Worm (Caenorhabditis elegans) whole organism, mixed stage, embryonic: ENCODE data around the gene F01F1.11.

ENCODE experiments used
- M03D4.4 ChIP-seq: sonication (generic microtip); optimal IDR thresholded peaks from 2 replicates; lab custom pipeline; 2017; ENCODE audit warnings: mild to moderate bottlenecking, missing genetic modification characterization, missing compliant biosample characterization
- bed-3 ChIP-seq: fragments of 200-800 bp; sonication (Bioruptor generic); optimal IDR thresholded peaks from 3 replicates; lab custom pipeline; 2018; ENCODE audit warnings: mild to moderate bottlenecking, missing genetic modification characterization, moderate library complexity, missing compliant biosample characterization
- blmp-1 ChIP-seq: fragments of 150-350 bp; optimal IDR thresholded peaks from 2 replicates; lab custom pipeline; 2014; ENCODE audit warnings: missing biosample characterization, missing genetic modification characterization
- ceh-39 ChIP-seq: fragments of 150-350 bp; optimal IDR thresholded peaks from 2 replicates; lab custom pipeline; 2014; ENCODE audit warnings: missing biosample characterization, missing genetic modification characterization
- ceh-43 ChIP-seq: fragments of 200-800 bp; sonication (Bioruptor generic); optimal IDR thresholded peaks from 2 replicates; lab custom pipeline; 2018; ENCODE audit warnings: mild to moderate bottlenecking, missing genetic modification characterization, moderate library complexity, missing compliant biosample characterization
- ceh-83 ChIP-seq: fragments of 200-800 bp; sonication (Bioruptor generic); optimal IDR thresholded peaks from 2 replicates; lab custom pipeline; 2018; ENCODE audit warnings: mild to moderate bottlenecking, missing genetic modification characterization, missing compliant biosample characterization
- ces-1 ChIP-seq: fragments of 150-350 bp; optimal IDR thresholded peaks from 2 replicates; lab custom pipeline; 2014; ENCODE audit warnings: missing biosample characterization, missing genetic modification reagents, missing genetic modification characterization
- cnd-1 ChIP-seq: fragments of 200-800 bp; sonication (Bioruptor generic); optimal IDR thresholded peaks from 2 replicates; lab custom pipeline; 2018; ENCODE audit warnings: mild to moderate bottlenecking, missing genetic modification characterization, missing compliant biosample characterization
- drap-1 ChIP-seq: fragments of 200-800 bp; sonication (Bioruptor generic); optimal IDR thresholded peaks from 3 replicates; lab custom pipeline; 2018; ENCODE audit warnings: mild to moderate bottlenecking, missing genetic modification characterization, missing compliant biosample characterization
- elt-1 ChIP-seq: sonication (generic microtip); optimal IDR thresholded peaks from 2 replicates; lab custom pipeline; 2017; ENCODE audit warnings: missing genetic modification characterization, mild to moderate bottlenecking, missing compliant biosample characterization, antibody characterized with exemption, moderate library complexity, borderline replicate concordance; ENCODE audit not compliant: insufficient read depth
- elt-3 ChIP-seq: fragments of 150-350 bp; optimal IDR thresholded peaks from 2 replicates; lab custom pipeline; 2014; ENCODE audit warnings: missing biosample characterization, missing genetic modification characterization
- flh-1 ChIP-seq: fragments of 200-800 bp; sonication (Bioruptor generic); optimal IDR thresholded peaks from 2 replicates; lab custom pipeline; 2018; ENCODE audit warnings: mild to moderate bottlenecking, missing genetic modification characterization, moderate library complexity, missing compliant biosample characterization
- hlh-1 ChIP-seq: fragments of 150-350 bp; optimal IDR thresholded peaks from 2 replicates; lab custom pipeline; 2014; ENCODE audit warnings: missing biosample characterization, missing genetic modification reagents, missing genetic modification characterization
- lin-13 ChIP-seq: fragments of 150-350 bp; optimal IDR thresholded peaks from 2 replicates; lab custom pipeline; 2014; ENCODE audit warnings: missing biosample characterization, missing genetic modification characterization
- lsy-2 ChIP-seq: fragments of 150-350 bp; optimal IDR thresholded peaks from 2 replicates; lab custom pipeline; 2014; ENCODE audit warnings: missing biosample characterization, missing genetic modification characterization
- mab-5 ChIP-seq: fragments of 150-350 bp; optimal IDR thresholded peaks from 2 replicates; lab custom pipeline; 2014; ENCODE audit warnings: missing biosample characterization, missing genetic modification characterization
- mep-1 ChIP-seq: fragments of 150-350 bp; optimal IDR thresholded peaks from 2 replicates; lab custom pipeline; 2017; ENCODE audit warnings: missing biosample characterization, missing genetic modification reagents, missing genetic modification characterization, inconsistent platforms
- nhr-12 ChIP-seq: fragments of 150-350 bp; optimal IDR thresholded peaks from 2 replicates; lab custom pipeline; 2014; ENCODE audit warnings: missing biosample characterization, missing genetic modification characterization
- nhr-2 ChIP-seq: fragments of 150-350 bp; optimal IDR thresholded peaks from 2 replicates; lab custom pipeline; 2014; ENCODE audit warnings: missing biosample characterization, missing genetic modification characterization
- nhr-237 ChIP-seq: fragments of 150-350 bp; optimal IDR thresholded peaks from 2 replicates; lab custom pipeline; 2014; ENCODE audit warnings: missing biosample characterization, missing genetic modification characterization
- nhr-28 ChIP-seq: fragments of 150-350 bp; optimal IDR thresholded peaks from 2 replicates; lab custom pipeline; 2014; ENCODE audit warnings: missing biosample characterization, missing genetic modification characterization
- sem-2 ChIP-seq: fragments of 200-800 bp; sonication (Bioruptor generic); optimal IDR thresholded peaks from 2 replicates; lab custom pipeline; 2018; ENCODE audit warnings: mild to moderate bottlenecking, missing genetic modification characterization, missing compliant biosample characterization
- snpc-4 ChIP-seq: fragments of 150-350 bp; optimal IDR thresholded peaks from 2 replicates; lab custom pipeline; 2014; ENCODE audit warnings: missing biosample characterization, missing genetic modification characterization
- tbx-8 ChIP-seq: fragments of 200-800 bp; sonication (Bioruptor generic); optimal IDR thresholded peaks from 2 replicates; lab custom pipeline; 2018; ENCODE audit warnings: mild to moderate bottlenecking, missing genetic modification characterization, moderate library complexity, missing compliant biosample characterization
- unc-120 ChIP-seq: sonication (generic microtip); optimal IDR thresholded peaks from 2 replicates; lab custom pipeline; 2017; ENCODE audit warnings: missing genetic modification characterization, missing compliant biosample characterization; ENCODE audit not compliant: poor library complexity, severe bottlenecking
- unc-62 ChIP-seq: fragments of 150-350 bp; optimal IDR thresholded peaks from 2 replicates; lab custom pipeline; 2014; ENCODE audit warnings: missing biosample characterization, missing genetic modification reagents, missing genetic modification characterization
- zip-8 ChIP-seq: fragments of 150-350 bp; optimal IDR thresholded peaks from 2 replicates; lab custom pipeline; 2014; ENCODE audit warnings: missing biosample characterization, missing genetic modification characterization
- ztf-11 ChIP-seq: fragments of 150-350 bp; optimal IDR thresholded peaks from 2 replicates; lab custom pipeline; 2014; ENCODE audit warnings: missing biosample characterization, missing genetic modification characterization

The F01F1.11 gene

ce11 chrIII:5834053-5834452 is 37.6 kb downstream of the F01F1.11 start, which contains the start of gene R12B2.6:
Gene R12B2.6, minus strand, starts transcription at chrIII:5834153.
- no peak for TF ChIP-seq mep-1 (tag; lab: Kevin White, UChicago)
- no peak for TF ChIP-seq mab-5 (tag; lab: Kevin White, UChicago)
- no peak for TF ChIP-seq nhr-28 (tag; lab: Kevin White, UChicago)
- no peak for TF ChIP-seq elt-3 (tag; lab: Kevin White, UChicago)
- no peak for TF ChIP-seq snpc-4
- no peak for TF ChIP-seq hlh-1
- TF ChIP-seq nhr-237 (tag; lab: Kevin White, UChicago): no peak
- TF ChIP-seq blmp-1 (tag; lab: Kevin White, UChicago): no peak
- TF ChIP-seq ceh-43: no peak
- no peak for TF ChIP-seq M03D4.4 (tag; lab: Kevin White, UChicago)
- no peak for TF ChIP-seq lin-13 (tag; lab: Kevin White, UChicago)
- TF ChIP-seq unc-62 (GFP tag; lab: Kevin White, UChicago): no peak
- no peak for TF ChIP-seq nhr-2 (tag; lab: Kevin White, UChicago)
- no peak for TF ChIP-seq elt-1 (tag; lab: Kevin White, UChicago)
- TF ChIP-seq ceh-39 (tag; lab: Kevin White, UChicago): no peak

- TF ChIP-seq ceh-43: no peak
- no peak for TF ChIP-seq zip-8 (tag; lab: Kevin White, UChicago)
- no peak for TF ChIP-seq tbx-8 (GFP tag; lab: Kevin White, UChicago)
- TF ChIP-seq elt-3 (tag; lab: Kevin White, UChicago): no peak
- TF ChIP-seq M03D4.4 (tag; lab: Kevin White, UChicago): no peak
- no peak for TF ChIP-seq ceh-39 (tag; lab: Kevin White, UChicago)
- TF ChIP-seq lsy-2: no peak
- no peak for TF ChIP-seq sem-2 (GFP tag; lab: Kevin White, UChicago)
- no peak for TF ChIP-seq flh-1 (GFP tag; lab: Kevin White, UChicago)
- no peak for TF ChIP-seq nhr-28 (tag; lab: Kevin White, UChicago)
- no peak for TF ChIP-seq elt-1 (tag; lab: Kevin White, UChicago)
- TF ChIP-seq snpc-4: no peak
- no peak for TF ChIP-seq nhr-2 (tag; lab: Kevin White, UChicago)
Observed at ce11 chrIII:5833376-5833775, 38.3 kb downstream of the F01F1.11 start, which contains the start of the genes R12B2.13 and mdt-15. Gene R12B2.13, minus strand, starts transcription at chrIII:5833476. Gene mdt-15, minus strand, starts transcription at chrIII:5833751.

- TF ChIP-seq drap-1 (GFP tag; lab: Kevin White, UChicago): no peak
- no peak for TF ChIP-seq ztf-11 (tag; lab: Kevin White, UChicago)
- TF ChIP-seq ceh-83 (GFP tag; lab: Kevin White, UChicago): no peak
- no peak for TF ChIP-seq unc-120
- no peak for TF ChIP-seq blmp-1 (tag; lab: Kevin White, UChicago)
- TF ChIP-seq flh-1 (GFP tag; lab: Kevin White, UChicago): no peak
- no peak for TF ChIP-seq nhr-2 (tag; lab: Kevin White, UChicago)
- TF ChIP-seq mep-1 (tag; lab: Kevin White, UChicago): no peak
- no peak for TF ChIP-seq nhr-28 (tag; lab: Kevin White, UChicago)
- no peak for TF ChIP-seq M03D4.4 (tag; lab: Kevin White, UChicago)
- TF ChIP-seq lin-13 (tag; lab: Kevin White, UChicago): no peak
- TF ChIP-seq lsy-2: no peak
- TF ChIP-seq snpc-4: no peak
Observed at ce11 chrIII:5832442-5832841, 39.2 kb downstream of the F01F1.11 start.

- TF ChIP-seq elt-3 (tag; lab: Kevin White, UChicago) (no peak), ces-1 (GFP tag; lab: Kevin White, UChicago) (no peak), sem-2 (GFP tag; lab: Kevin White, UChicago) (no peak), unc-62 (GFP tag; lab: Kevin White, UChicago) (no peak), bed-3 (no peak), unc-120 (no peak), snpc-4 (no peak), elt-1 (tag; lab: Kevin White, UChicago) (no peak), nhr-12 (no peak), cnd-1 (no peak)
Observed at ce11 chrIII:5828065-5828464, 43.6 kb downstream of the F01F1.11 start.

- TF ChIP-seq lin-13 (tag; lab: Kevin White, UChicago): no peak
- TF ChIP-seq ces-1 (GFP tag; lab: Kevin White, UChicago): peak; percentile 88
Observed at ce11 chrIII:5826895-5827437, 44.7 kb downstream of the F01F1.11 start.
